Worm (Caenorhabditis elegans): Measurements from ENCODE around the gene fbxa-53.
"Not testable (repeated sequence)": the region's sequence is repeated elsewhere in the genome, so short reads cannot be mapped to it uniquely, and the experiment has no call there.

- TF ChIP-seq ztf-29 (GFP tag; IDR thresholded peaks at IDR 0.05); med-1 (GFP tag; optimal IDR thresholded peaks at IDR 0.05; ENCODE audit: insufficient read depth); flt-1 (GFP tag; IDR thresholded peaks at IDR 0.05); ztf-23 (GFP tag; IDR thresholded peaks at IDR 0.05); tab-1 (GFP tag; IDR thresholded peaks at IDR 0.05); cog-1 (tag; optimal IDR thresholded peaks at IDR 0.05): not testable (repeated sequence)
Measured at ce11 chrX:1746117-1746516, 27.7 kb upstream of the fbxa-53 start, which contains the start of gene Y75D11A.3.
